Fruit fly (Drosophila melanogaster) whole organism, adult: ENCODE data around the gene TFAM.
A peak's percentile ranks its signal among the peaks of the same experiment; 100 is the strongest.

Experiments
- CG11617 ChIP-seq: fragments of 200-800 bp; sonication (Bioruptor generic); optimal IDR thresholded peaks from 2 replicates; lab custom pipeline; 2017; ENCODE audit warnings: mild to moderate bottlenecking, missing biosample characterization, missing genetic modification reagents, missing genetic modification characterization
- CG12768 ChIP-seq: fragments of 200-800 bp; sonication (Bioruptor generic); optimal IDR thresholded peaks from 2 replicates; lab custom pipeline; 2017; ENCODE audit warnings: missing biosample characterization, missing genetic modification characterization, mild to moderate bottlenecking, moderate library complexity, missing genetic modification reagents
- CG14711 ChIP-seq: fragments of 200-800 bp; sonication (Bioruptor generic); optimal IDR thresholded peaks from 2 replicates; lab custom pipeline; 2018; ENCODE audit warnings: missing biosample characterization, mild to moderate bottlenecking, missing genetic modification characterization, moderate library complexity
- CG1620 ChIP-seq: fragments of 200-800 bp; sonication (Bioruptor generic); optimal IDR thresholded peaks from 2 replicates; lab custom pipeline; 2016; ENCODE audit warnings: missing biosample characterization, missing genetic modification characterization
- CG33017 ChIP-seq: fragments of 200-800 bp; sonication (Bioruptor generic); optimal IDR thresholded peaks from 2 replicates; lab custom pipeline; 2018; ENCODE audit warnings: missing biosample characterization, mild to moderate bottlenecking, missing genetic modification characterization, moderate library complexity
- CG5204 ChIP-seq: fragments of 200-800 bp; sonication (Bioruptor generic); optimal IDR thresholded peaks from 2 replicates; lab custom pipeline; 2016; ENCODE audit warnings: missing biosample characterization, missing genetic modification characterization
- CG7045 ChIP-seq: fragments of 200-800 bp; sonication (Bioruptor generic); optimal IDR thresholded peaks from 2 replicates; lab custom pipeline; 2017; ENCODE audit warnings: missing biosample characterization, mild to moderate bottlenecking, missing genetic modification characterization
- CG7101 ChIP-seq: fragments of 200-800 bp; sonication (Bioruptor generic); optimal IDR thresholded peaks from 2 replicates; lab custom pipeline; 2018; ENCODE audit warnings: missing biosample characterization, mild to moderate bottlenecking, missing genetic modification characterization, moderate library complexity
- Clk ChIP-seq: fragments of 200-800 bp; sonication (Bioruptor generic); optimal IDR thresholded peaks from 2 replicates; lab custom pipeline; 2017; ENCODE audit warnings: missing biosample characterization, missing genetic modification characterization
- Crg-1 ChIP-seq: fragments of 200-800 bp; sonication (Bioruptor generic); optimal IDR thresholded peaks from 2 replicates; lab custom pipeline; 2016; ENCODE audit warnings: missing biosample characterization, missing genetic modification characterization
- Hr96 ChIP-seq: fragments of 200-800 bp; sonication (Bioruptor generic); optimal IDR thresholded peaks from 2 replicates; lab custom pipeline; 2016; ENCODE audit warnings: missing biosample characterization, missing genetic modification characterization
- Mnt ChIP-seq: fragments of 200-800 bp; sonication (Bioruptor generic); optimal IDR thresholded peaks from 2 replicates; lab custom pipeline; 2016; ENCODE audit warnings: missing biosample characterization, mild to moderate bottlenecking, missing genetic modification characterization
- bab1 ChIP-seq: fragments of 200-800 bp; sonication (Bioruptor generic); optimal IDR thresholded peaks from 3 replicates; lab custom pipeline; 2019; ENCODE audit warnings: missing biosample characterization, mild to moderate bottlenecking, missing genetic modification characterization, moderate library complexity
- cic ChIP-seq: fragments of 200-800 bp; sonication (Bioruptor generic); optimal IDR thresholded peaks from 2 replicates; lab custom pipeline; 2017; ENCODE audit warnings: missing biosample characterization, mild to moderate bottlenecking, missing genetic modification characterization, moderate library complexity
- cnc ChIP-seq, 2 experiments: fragments of >200 bp; optimal IDR thresholded peaks; 2 replicates each; lab custom pipeline; 2017
- kay ChIP-seq: fragments of 200-800 bp; sonication (Bioruptor generic); peaks from one replicate; lab custom pipeline; 2016; ENCODE audit warnings: missing biosample characterization, missing genetic modification characterization, borderline replicate concordance
- ovo ChIP-seq: fragments of 200-800 bp; sonication (Bioruptor generic); optimal IDR thresholded peaks from 2 replicates; lab custom pipeline; 2016; ENCODE audit warnings: missing biosample characterization, missing genetic modification characterization
- pad ChIP-seq: fragments of 200-800 bp; sonication (Bioruptor generic); optimal IDR thresholded peaks from 3 replicates; lab custom pipeline; 2017; ENCODE audit warnings: missing biosample characterization, missing genetic modification characterization, mild to moderate bottlenecking, moderate library complexity, missing genetic modification reagents
- tj ChIP-seq: fragments of 200-800 bp; sonication (Bioruptor generic); optimal IDR thresholded peaks from 3 replicates; lab custom pipeline; 2017; ENCODE audit warnings: missing biosample characterization, mild to moderate bottlenecking, missing genetic modification characterization, moderate library complexity
- toe ChIP-seq: fragments of 200-800 bp; sonication (Bioruptor generic); optimal IDR thresholded peaks from 2 replicates; lab custom pipeline; 2016; ENCODE audit warnings: missing biosample characterization, missing genetic modification characterization

Gene TFAM

dm6 chr3R:20608199-20608598, 31.4 kb upstream of the TFAM start:
- TF ChIP-seq Hr96 (GFP tag; lab: Kevin White, UChicago) (no peak), CG14711 (tag; lab: Kevin White, UChicago) (no peak), CG1620 (GFP tag; lab: Kevin White, UChicago) (no peak), kay (no peak), tj (GFP tag; lab: Kevin White, UChicago) (no peak), CG7045 (no peak), pad (no peak), CG12768 (GFP tag; lab: Kevin White, UChicago) (no peak), CG5204 (GFP tag; lab: Kevin White, UChicago) (no peak), CG11617 (GFP tag; lab: Kevin White, UChicago) (no peak), bab1 (no peak), Mnt (GFP tag; lab: Kevin White, UChicago) (no peak), cic (GFP tag; lab: Kevin White, UChicago) (no peak)

dm6 chr3R:20605562-20606155, 28.8 kb upstream of the TFAM start:
- TF ChIP-seq Hr96 (GFP tag; lab: Kevin White, UChicago), result no peak
- no peak for TF ChIP-seq Crg-1 (GFP tag; lab: Kevin White, UChicago)
- TF ChIP-seq CG1620 (GFP tag; lab: Kevin White, UChicago), result no peak
- TF ChIP-seq cnc (optimal IDR thresholded peaks at IDR 0.05; lab: Kevin White, UChicago), result no peak
- no peak for TF ChIP-seq ovo (GFP tag; lab: Kevin White, UChicago)
- no peak for TF ChIP-seq CG14711 (tag; lab: Kevin White, UChicago)
- TF ChIP-seq CG33017, result peak; percentile 25
- TF ChIP-seq CG12768 (GFP tag; lab: Kevin White, UChicago), result no peak
- no peak for TF ChIP-seq cic (GFP tag; lab: Kevin White, UChicago)
- TF ChIP-seq toe (GFP tag; lab: Kevin White, UChicago), result no peak
- TF ChIP-seq CG5204 (GFP tag; lab: Kevin White, UChicago), result peak; percentile 32
- TF ChIP-seq Clk, result no peak
- TF ChIP-seq CG7101 (tag; lab: Kevin White, UChicago), result no peak
- TF ChIP-seq CG11617 (GFP tag; lab: Kevin White, UChicago), result no peak
- peak; percentile 78 for TF ChIP-seq kay
- TF ChIP-seq Mnt (GFP tag; lab: Kevin White, UChicago), result no peak

DNA sequence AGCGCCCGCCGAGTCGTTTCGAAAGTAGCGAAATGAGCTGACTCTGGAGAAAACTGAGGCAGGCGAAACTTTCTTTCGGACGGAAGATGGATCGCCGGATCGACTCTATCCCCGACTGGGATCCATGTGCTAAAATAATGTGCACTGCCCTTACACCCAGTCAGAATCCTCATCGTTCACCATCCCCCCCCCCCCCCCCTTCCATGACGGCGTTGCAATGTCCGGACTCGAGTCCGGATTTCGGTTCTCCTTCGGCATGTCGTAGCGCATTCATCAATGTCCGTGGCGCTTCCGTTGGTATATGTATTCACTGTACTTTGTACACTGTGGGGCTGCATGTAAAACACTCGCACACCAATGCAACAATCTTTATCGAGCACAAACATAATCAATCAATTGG, 28.3 kb upstream of the TFAM start:
- TF ChIP-seq kay (no peak), cnc (optimal IDR thresholded peaks at IDR 0.05; lab: Kevin White, UChicago) (no peak), ovo (GFP tag; lab: Kevin White, UChicago) (no peak), CG1620 (GFP tag; lab: Kevin White, UChicago) (no peak), CG5204 (GFP tag; lab: Kevin White, UChicago) (no peak), toe (GFP tag; lab: Kevin White, UChicago) (no peak), Mnt (GFP tag; lab: Kevin White, UChicago) (no peak), Hr96 (GFP tag; lab: Kevin White, UChicago) (no peak), pad (no peak), CG14711 (tag; lab: Kevin White, UChicago) (no peak), Crg-1 (GFP tag; lab: Kevin White, UChicago) (no peak), CG7101 (tag; lab: Kevin White, UChicago) (no peak), cic (GFP tag; lab: Kevin White, UChicago) (no peak), tj (GFP tag; lab: Kevin White, UChicago) (no peak), CG33017 (no peak), CG11617 (GFP tag; lab: Kevin White, UChicago) (no peak), Clk (no peak), CG7045 (no peak)

dm6 chr3R:20604078-20604477, 27.3 kb upstream of the TFAM start:
- TF ChIP-seq kay, result no peak
- TF ChIP-seq CG7045, result no peak
- TF ChIP-seq CG5204 (GFP tag; lab: Kevin White, UChicago), result no peak
- TF ChIP-seq cnc (optimal IDR thresholded peaks at IDR 0.05; lab: Kevin White, UChicago), result no peak

DNA sequence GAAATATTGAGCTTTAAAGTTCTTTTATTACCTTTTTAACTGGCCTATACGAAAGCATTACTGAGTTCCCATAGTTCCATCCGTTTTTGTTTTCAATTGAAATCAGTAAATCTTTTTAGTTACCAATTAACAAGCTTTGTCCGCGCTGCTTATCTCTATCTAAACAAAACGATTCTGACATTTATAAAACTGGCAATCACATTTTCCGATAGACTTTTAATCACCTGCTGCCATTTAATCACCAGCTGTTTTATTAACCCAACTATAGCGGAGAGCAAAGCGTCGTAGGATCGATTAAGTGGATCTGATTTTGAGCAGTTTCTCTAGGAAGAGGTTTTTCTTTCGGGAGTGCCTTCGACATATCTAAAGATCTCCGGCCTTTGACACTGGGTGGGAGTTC, 25.8 kb upstream of the TFAM start:
- peak; percentile 32 for TF ChIP-seq kay
- TF ChIP-seq toe (GFP tag; lab: Kevin White, UChicago), result no peak
- no peak for TF ChIP-seq CG14711 (tag; lab: Kevin White, UChicago)
- TF ChIP-seq Clk, result no peak
- no peak for TF ChIP-seq cnc (optimal IDR thresholded peaks at IDR 0.05; lab: Kevin White, UChicago)
- no peak for TF ChIP-seq CG12768 (GFP tag; lab: Kevin White, UChicago)
- TF ChIP-seq pad, result no peak
- TF ChIP-seq cic (GFP tag; lab: Kevin White, UChicago), result no peak

DNA sequence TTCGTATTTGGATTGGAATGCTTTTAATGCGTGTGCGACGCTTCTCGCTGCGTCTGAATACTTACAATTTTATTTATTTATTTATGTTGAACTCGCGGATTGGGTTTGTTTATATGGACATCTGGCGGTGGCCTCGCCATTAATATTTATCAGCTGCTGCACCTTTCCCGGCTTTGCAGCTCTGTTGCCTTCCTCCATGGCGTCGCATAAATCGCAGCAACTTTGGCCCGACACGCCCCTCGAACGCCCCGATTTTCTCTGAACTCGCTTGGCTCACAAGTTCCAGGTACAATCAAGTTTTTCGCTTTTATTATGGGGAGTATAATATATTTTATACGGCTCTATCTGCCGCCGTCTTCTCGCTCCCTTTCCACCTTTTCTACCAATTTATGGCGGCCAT, 23.3 kb upstream of the TFAM start:
- TF ChIP-seq CG14711 (tag; lab: Kevin White, UChicago), result no peak
- no peak for TF ChIP-seq CG7045
- no peak for TF ChIP-seq toe (GFP tag; lab: Kevin White, UChicago)
- TF ChIP-seq CG12768 (GFP tag; lab: Kevin White, UChicago), result no peak
- no peak for TF ChIP-seq ovo (GFP tag; lab: Kevin White, UChicago)
- no peak for TF ChIP-seq Crg-1 (GFP tag; lab: Kevin White, UChicago)
- no peak for TF ChIP-seq CG5204 (GFP tag; lab: Kevin White, UChicago)
